Worm (Caenorhabditis elegans) whole organism, midembryonic: ENCODE data around the gene ZK177.11.
A peak's percentile ranks its signal among the peaks of the same experiment; 100 is the strongest.

Experiments
- T22C8.4 ChIP-seq: fragments of 200-800 bp; sonication (Bioruptor generic); IDR thresholded peaks from 2 replicates; pipeline ENCODE4 v1.3.6; 2022; ENCODE audit warnings: missing genetic modification characterization, missing compliant biosample characterization
- cog-1 ChIP-seq: sonication (generic microtip); optimal IDR thresholded peaks from 2 replicates; lab custom pipeline; 2016; ENCODE audit warnings: missing genetic modification characterization, missing compliant biosample characterization
- flt-1 ChIP-seq: fragments of 200-800 bp; sonication (Bioruptor generic); IDR thresholded peaks from 2 replicates; pipeline ENCODE4 v1.3.6; 2022; ENCODE audit warnings: missing genetic modification characterization, missing compliant biosample characterization
- klf-2 ChIP-seq: fragments of 200-800 bp; sonication (Bioruptor generic); conservative IDR thresholded peaks from 2 replicates; pipeline ENCODE4 v1.3.6; 2022; ENCODE audit warnings: missing genetic modification reagents, missing genetic modification characterization, missing compliant biosample characterization
- med-1 ChIP-seq: sonication (generic microtip); optimal IDR thresholded peaks from 2 replicates; lab custom pipeline; 2017; ENCODE audit warnings: missing genetic modification characterization, mild to moderate bottlenecking, missing compliant biosample characterization, antibody characterized with exemption, missing genetic modification reagents; ENCODE audit not compliant: insufficient read depth
- ref-1 ChIP-seq: fragments of 200-800 bp; sonication (Bioruptor generic); conservative IDR thresholded peaks from 2 replicates; pipeline ENCODE4 v1.3.6; 2022; ENCODE audit warnings: missing genetic modification reagents, missing genetic modification characterization, missing compliant biosample characterization
- tab-1 ChIP-seq: fragments of 200-800 bp; sonication (Bioruptor generic); IDR thresholded peaks from 2 replicates; pipeline ENCODE4 v1.3.6; 2022; ENCODE audit warnings: missing genetic modification characterization, missing compliant biosample characterization
- ztf-23 ChIP-seq: fragments of 200-800 bp; sonication (Bioruptor generic); IDR thresholded peaks from 2 replicates; pipeline ENCODE4 v1.3.6; 2022; ENCODE audit warnings: missing genetic modification reagents, missing genetic modification characterization, missing compliant biosample characterization
- ztf-29 ChIP-seq: fragments of 200-800 bp; sonication (Bioruptor generic); IDR thresholded peaks from 2 replicates; pipeline ENCODE4 v1.3.6; 2022; ENCODE audit warnings: missing genetic modification reagents, missing genetic modification characterization, missing compliant biosample characterization

The ZK177.11 gene

DNA sequence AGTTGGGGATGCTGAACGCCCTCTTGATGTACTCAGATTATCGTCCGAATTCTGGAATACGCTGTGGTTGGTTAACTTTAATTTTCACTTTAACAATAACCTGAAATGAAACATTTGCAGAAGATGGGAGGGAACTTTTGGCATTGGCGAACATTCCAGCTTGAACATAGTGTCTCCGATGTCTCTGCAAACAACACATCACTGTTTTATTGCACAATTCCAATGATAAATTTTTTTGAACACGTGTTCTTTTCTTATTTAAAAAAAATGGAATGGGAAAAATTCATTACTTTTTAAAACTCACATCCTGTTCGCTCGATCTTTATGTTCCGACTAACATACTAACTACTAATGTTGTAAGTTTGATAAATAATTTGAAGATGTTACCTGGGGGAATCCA lies 22.3 kb upstream of the ZK177.11 start, which contains the start of gene fzy-1:
Gene fzy-1, plus strand, starts transcription at position 301 of the 400 bp plus-strand sequence.
- no peak for TF ChIP-seq ztf-23 (GFP tag; lab: Robert Waterston, UW)
- no peak for TF ChIP-seq flt-1 (GFP tag; lab: Robert Waterston, UW)
- TF ChIP-seq klf-2 (GFP tag; lab: Robert Waterston, UW): no peak
- no peak for TF ChIP-seq cog-1 (tag; lab: Kevin White, UChicago)
- TF ChIP-seq ztf-29 (GFP tag; lab: Robert Waterston, UW): no peak
- no peak for TF ChIP-seq med-1 (GFP tag; lab: Kevin White, UChicago)
- no peak for TF ChIP-seq ref-1 (GFP tag; lab: Robert Waterston, UW)
- no peak for TF ChIP-seq tab-1 (GFP tag; lab: Robert Waterston, UW)
- no peak for TF ChIP-seq T22C8.4 (GFP tag; lab: Robert Waterston, UW)

DNA sequence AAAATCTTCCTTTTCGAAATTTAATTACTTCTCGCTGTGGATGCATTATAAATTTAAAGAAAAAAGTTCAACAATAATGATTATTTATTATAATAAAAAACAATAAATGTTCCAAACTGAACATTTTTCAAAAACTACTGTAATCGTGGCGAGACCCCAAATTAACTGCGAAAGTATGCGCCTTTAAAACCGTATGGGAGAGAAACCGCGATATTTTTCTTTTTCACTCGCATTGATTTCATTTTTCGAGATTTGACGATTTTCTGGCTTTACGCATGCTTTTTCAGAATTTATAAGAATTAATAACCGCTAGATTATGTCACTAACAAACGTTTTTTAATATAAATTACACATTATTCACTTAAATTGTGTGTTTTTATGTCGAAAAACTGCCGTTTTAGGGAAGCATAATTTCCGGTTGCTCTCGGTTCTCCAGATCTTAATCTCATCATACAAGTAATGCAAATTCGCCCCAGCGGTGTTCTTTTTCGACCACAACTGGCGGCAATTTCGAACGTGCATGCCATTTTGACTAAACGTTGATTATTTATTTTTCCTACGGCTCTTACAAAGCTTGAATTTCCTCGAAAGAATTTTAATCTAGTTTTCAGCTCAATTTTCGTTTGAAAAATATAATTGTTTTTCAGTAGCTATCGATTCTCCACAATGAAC lies 21.6 kb upstream of the ZK177.11 start, which contains the start of gene F12A10.8:
Gene F12A10.8, minus strand, starts transcription at position 79 of the 672 bp plus-strand sequence.
- TF ChIP-seq T22C8.4 (GFP tag; lab: Robert Waterston, UW) (no peak), ztf-29 (GFP tag; lab: Robert Waterston, UW) (no peak), med-1 (GFP tag; lab: Kevin White, UChicago) (no peak), klf-2 (GFP tag; lab: Robert Waterston, UW) (no peak), cog-1 (tag; lab: Kevin White, UChicago) (no peak), ztf-23 (GFP tag; lab: Robert Waterston, UW) (no peak), tab-1 (GFP tag; lab: Robert Waterston, UW) (no peak), ref-1 (GFP tag; lab: Robert Waterston, UW) (no peak), flt-1 (GFP tag; lab: Robert Waterston, UW) (no peak)

DNA sequence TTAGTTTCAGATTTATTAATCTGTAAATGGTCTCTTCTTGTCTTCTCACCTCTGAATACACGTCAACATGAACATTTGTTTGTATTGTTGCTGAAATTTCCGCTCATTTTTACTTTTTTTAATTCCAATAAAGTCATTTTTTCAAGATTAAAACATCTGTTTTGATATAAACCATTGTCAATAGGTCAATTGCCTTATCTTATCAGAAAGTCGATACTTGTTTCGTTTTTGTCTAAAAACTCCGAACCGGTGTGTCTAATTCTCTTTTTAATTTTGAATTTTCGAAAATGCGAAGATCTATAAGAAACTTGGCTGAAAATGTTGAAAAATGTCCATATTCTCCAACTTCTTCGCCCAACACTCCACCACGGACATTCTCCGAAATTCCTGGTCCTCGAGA lies 19.0 kb upstream of the ZK177.11 start, which contains the start of gene cyp-44A1:
Gene cyp-44A1, plus strand, starts transcription at position 285 of the 400 bp plus-strand sequence.
- TF ChIP-seq med-1 (GFP tag; lab: Kevin White, UChicago): no peak
- no peak for TF ChIP-seq klf-2 (GFP tag; lab: Robert Waterston, UW)
- TF ChIP-seq T22C8.4 (GFP tag; lab: Robert Waterston, UW): no peak
- TF ChIP-seq ref-1 (GFP tag; lab: Robert Waterston, UW): no peak
- TF ChIP-seq flt-1 (GFP tag; lab: Robert Waterston, UW): no peak
- TF ChIP-seq cog-1 (tag; lab: Kevin White, UChicago): no peak
- TF ChIP-seq tab-1 (GFP tag; lab: Robert Waterston, UW): no peak
- no peak for TF ChIP-seq ztf-23 (GFP tag; lab: Robert Waterston, UW)
- TF ChIP-seq ztf-29 (GFP tag; lab: Robert Waterston, UW): no peak

DNA sequence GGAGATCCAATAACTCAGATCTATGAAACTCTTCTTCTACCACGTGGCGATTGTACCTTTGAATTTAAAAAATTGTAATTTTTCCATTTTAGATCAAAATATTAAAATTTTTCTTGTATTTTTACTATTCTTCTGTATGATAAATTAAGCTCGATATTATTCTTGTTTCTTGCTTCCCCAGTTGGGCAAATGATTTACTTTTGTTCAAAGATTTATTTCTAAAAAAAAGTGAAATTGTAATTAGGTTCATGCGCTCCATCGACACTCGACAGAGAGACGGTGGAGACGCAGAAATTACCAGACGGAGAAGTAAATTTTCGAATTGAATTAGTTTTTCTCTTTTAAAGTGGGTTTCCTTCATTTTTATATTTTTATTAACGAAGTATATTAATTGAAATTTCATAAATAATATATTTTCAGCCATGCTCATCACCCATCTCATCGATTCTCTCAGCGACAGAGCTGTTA lies 16.9 kb upstream of the ZK177.11 start, which contains the start of gene npp-24:
Gene npp-24, plus strand, starts transcription at position 51 of the 468 bp plus-strand sequence.
- TF ChIP-seq klf-2 (GFP tag; lab: Robert Waterston, UW): no peak
- no peak for TF ChIP-seq flt-1 (GFP tag; lab: Robert Waterston, UW)
- no peak for TF ChIP-seq ztf-23 (GFP tag; lab: Robert Waterston, UW)
- TF ChIP-seq ref-1 (GFP tag; lab: Robert Waterston, UW): no peak
- no peak for TF ChIP-seq cog-1 (tag; lab: Kevin White, UChicago)
- no peak for TF ChIP-seq tab-1 (GFP tag; lab: Robert Waterston, UW)
- no peak for TF ChIP-seq ztf-29 (GFP tag; lab: Robert Waterston, UW)
- TF ChIP-seq med-1 (GFP tag; lab: Kevin White, UChicago): no peak
- TF ChIP-seq T22C8.4 (GFP tag; lab: Robert Waterston, UW): no peak

- TF ChIP-seq ztf-29 (GFP tag; lab: Robert Waterston, UW) (no peak), cog-1 (tag; lab: Kevin White, UChicago) (peak; percentile 44)
These were observed 11.1 kb upstream of the ZK177.11 start for ce11 chrII:5511417-5512353.

DNA sequence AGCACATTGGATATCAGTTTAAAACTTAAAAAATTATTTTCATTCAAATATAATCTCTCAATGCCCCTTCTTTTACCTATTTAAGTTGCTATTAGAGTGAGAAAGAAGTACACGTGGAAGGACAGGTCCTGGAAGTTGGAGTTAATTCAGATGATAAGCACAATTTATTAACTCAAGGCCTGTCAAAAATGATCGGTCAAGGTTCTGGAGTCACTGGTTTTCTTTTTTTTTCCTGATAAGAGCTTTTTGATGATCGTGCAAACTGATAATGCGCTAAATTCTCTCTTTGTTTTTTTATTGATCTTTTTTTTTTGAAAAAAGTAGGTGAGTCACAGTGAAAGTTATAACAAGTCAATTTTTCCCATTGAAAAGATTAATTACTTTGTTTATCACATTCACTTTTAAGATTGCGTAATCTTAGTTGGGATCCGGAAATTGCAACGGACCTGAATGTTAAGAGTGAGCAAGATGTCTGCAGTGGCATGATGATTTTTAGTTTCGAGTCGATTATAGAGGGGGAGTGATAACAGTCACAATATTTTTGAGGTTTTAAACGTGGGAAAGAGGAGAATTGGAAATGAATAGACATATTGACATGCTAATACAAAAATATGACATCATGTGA lies 10.2 kb upstream of the ZK177.11 start:
- TF ChIP-seq ztf-29 (GFP tag; lab: Robert Waterston, UW): no peak

DNA sequence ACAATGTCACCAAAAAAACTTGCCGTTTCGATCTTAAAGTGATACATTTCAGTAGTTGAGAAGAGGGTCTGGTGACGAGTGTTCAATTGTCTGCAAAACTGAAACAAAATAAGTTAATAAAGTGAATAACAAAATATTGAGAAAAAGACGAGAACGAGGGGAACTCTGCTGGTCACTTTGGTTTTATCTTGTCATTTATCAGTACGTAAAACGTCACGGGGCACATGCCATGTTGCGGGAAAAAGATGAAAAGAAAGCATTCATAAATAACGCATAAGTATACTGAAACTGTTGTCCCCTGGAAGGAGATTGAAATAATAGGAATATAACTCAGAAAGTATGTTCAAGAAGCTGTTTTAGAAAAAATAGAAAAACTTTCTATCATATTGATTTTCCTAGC lies 7.9 kb upstream of the ZK177.11 start, which contains the start of gene sahd-1:
Gene sahd-1, minus strand, starts transcription at position 100 of the 400 bp plus-strand sequence.
- TF ChIP-seq ztf-23 (GFP tag; lab: Robert Waterston, UW) (no peak), klf-2 (GFP tag; lab: Robert Waterston, UW) (no peak), cog-1 (tag; lab: Kevin White, UChicago) (no peak)

ce11 chrII:5515542-5515941 lies 7.2 kb upstream of the ZK177.11 start, which contains the start of gene ZK177.3:
Gene ZK177.3 (plus strand): TSS chrII:5515842.
- TF ChIP-seq klf-2 (GFP tag; lab: Robert Waterston, UW): no peak
- no peak for TF ChIP-seq ztf-23 (GFP tag; lab: Robert Waterston, UW)
- no peak for TF ChIP-seq flt-1 (GFP tag; lab: Robert Waterston, UW)
- no peak for TF ChIP-seq ref-1 (GFP tag; lab: Robert Waterston, UW)
- TF ChIP-seq ztf-29 (GFP tag; lab: Robert Waterston, UW): no peak
- TF ChIP-seq tab-1 (GFP tag; lab: Robert Waterston, UW): no peak
- TF ChIP-seq cog-1 (tag; lab: Kevin White, UChicago): no peak
- no peak for TF ChIP-seq med-1 (GFP tag; lab: Kevin White, UChicago)
- no peak for TF ChIP-seq T22C8.4 (GFP tag; lab: Robert Waterston, UW)
